Fruit fly (Drosophila melanogaster) whole organism, embryonic: ENCODE data around the gene CG42445.
A peak's percentile ranks its signal among the peaks of the same experiment; 100 is the strongest.

Source experiments
- CG10979 ChIP-seq: fragments of 200-800 bp; sonication (Bioruptor generic); optimal IDR thresholded peaks from 2 replicates; lab custom pipeline; 2018; ENCODE audit warnings: missing biosample characterization, mild to moderate bottlenecking, missing genetic modification characterization, moderate library complexity
- CG12744 ChIP-seq: fragments of 200-800 bp; sonication (Bioruptor generic); optimal IDR thresholded peaks from 2 replicates; lab custom pipeline; 2016; ENCODE audit warnings: missing biosample characterization, missing genetic modification characterization
- CG17359 ChIP-seq: fragments of 200-800 bp; sonication (Bioruptor generic); optimal IDR thresholded peaks from 3 replicates; lab custom pipeline; 2018; ENCODE audit warnings: missing biosample characterization, mild to moderate bottlenecking, missing genetic modification characterization, moderate library complexity
- CG2202 ChIP-seq: fragments of 200-800 bp; sonication (Bioruptor generic); optimal IDR thresholded peaks from 2 replicates; lab custom pipeline; 2018; ENCODE audit warnings: missing biosample characterization, mild to moderate bottlenecking, missing genetic modification characterization
- CG2678 ChIP-seq: fragments of 200-800 bp; sonication (Bioruptor generic); optimal IDR thresholded peaks from 3 replicates; lab custom pipeline; 2019; ENCODE audit warnings: missing biosample characterization, mild to moderate bottlenecking, missing genetic modification characterization, moderate library complexity
- CG30020 ChIP-seq: fragments of 200-800 bp; optimal IDR thresholded peaks from 2 replicates; lab custom pipeline; 2019; ENCODE audit warnings: missing biosample characterization, mild to moderate bottlenecking, missing genetic modification characterization, moderate library complexity
- CG31441 ChIP-seq: fragments of 200-800 bp; sonication (Bioruptor generic); IDR thresholded peaks from 2 replicates; pipeline ENCODE4 v1.3.6; 2022; ENCODE audit warnings: missing biosample characterization, missing genetic modification characterization
- CG3163 ChIP-seq: fragments of 200-800 bp; sonication (Bioruptor generic); optimal IDR thresholded peaks from 3 replicates; lab custom pipeline; 2016; ENCODE audit warnings: missing biosample characterization, missing genetic modification characterization
- CG3281 ChIP-seq: fragments of 200-800 bp; sonication (Bioruptor generic); optimal IDR thresholded peaks from 3 replicates; lab custom pipeline; 2017; ENCODE audit warnings: missing biosample characterization, mild to moderate bottlenecking, missing genetic modification characterization
- CG3995 ChIP-seq: fragments of 200-800 bp; sonication (Bioruptor generic); optimal IDR thresholded peaks from 3 replicates; lab custom pipeline; 2016; ENCODE audit warnings: missing biosample characterization, missing genetic modification characterization
- CG4404 ChIP-seq: fragments of 200-800 bp; sonication (Bioruptor generic); IDR thresholded peaks from 2 replicates; pipeline ENCODE4 v1.3.6; 2022; ENCODE audit warnings: missing biosample characterization, missing genetic modification characterization
- CG4617 ChIP-seq: fragments of 200-800 bp; sonication (Bioruptor generic); optimal IDR thresholded peaks from 3 replicates; lab custom pipeline; 2016; ENCODE audit warnings: missing biosample characterization, missing genetic modification characterization, borderline replicate concordance
- CG5953 ChIP-seq: fragments of 200-800 bp; sonication (Bioruptor generic); IDR thresholded peaks from 2 replicates; pipeline ENCODE4 v1.3.6; 2022; ENCODE audit warnings: missing biosample characterization, missing genetic modification characterization
- CG6765 ChIP-seq: fragments of 200-800 bp; sonication (Bioruptor generic); optimal IDR thresholded peaks from 3 replicates; lab custom pipeline; 2017; ENCODE audit warnings: missing biosample characterization, mild to moderate bottlenecking, missing genetic modification characterization
- CG6813 ChIP-seq: fragments of 200-800 bp; sonication (Bioruptor generic); optimal IDR thresholded peaks from 2 replicates; lab custom pipeline; 2017; ENCODE audit warnings: missing biosample characterization, missing genetic modification characterization, mild to moderate bottlenecking, moderate library complexity, missing genetic modification reagents
- CG7556 ChIP-seq: fragments of 200-800 bp; sonication (Bioruptor generic); optimal IDR thresholded peaks from 2 replicates; lab custom pipeline; 2017; ENCODE audit warnings: missing biosample characterization, mild to moderate bottlenecking, missing genetic modification characterization
- CG8924 ChIP-seq: fragments of 200-800 bp; optimal IDR thresholded peaks from 3 replicates; lab custom pipeline; 2019; ENCODE audit warnings: missing biosample characterization, mild to moderate bottlenecking, missing genetic modification characterization, moderate library complexity
- Dbx ChIP-seq: fragments of 200-800 bp; sonication (Bioruptor generic); IDR thresholded peaks from 3 replicates; pipeline ENCODE4 v1.3.6; 2022; ENCODE audit warnings: missing biosample characterization, missing genetic modification characterization
- E2f2 ChIP-seq: fragments of 200-800 bp; sonication (Bioruptor generic); IDR thresholded peaks from 2 replicates; pipeline ENCODE4 v1.3.6; 2022; ENCODE audit warnings: missing biosample characterization, missing genetic modification characterization
- Fer2 ChIP-seq: fragments of 200-800 bp; sonication (Bioruptor generic); optimal IDR thresholded peaks from 2 replicates; lab custom pipeline; 2018; ENCODE audit warnings: missing biosample characterization, mild to moderate bottlenecking, missing genetic modification characterization, moderate library complexity
- NfI ChIP-seq: fragments of 200-800 bp; sonication (Bioruptor generic); optimal IDR thresholded peaks from 3 replicates; lab custom pipeline; 2018; ENCODE audit warnings: missing biosample characterization, mild to moderate bottlenecking, missing genetic modification characterization, moderate library complexity
- Opbp ChIP-seq: fragments of 200-800 bp; sonication (Bioruptor generic); IDR thresholded peaks from 3 replicates; pipeline ENCODE4 v1.3.6; 2022; ENCODE audit warnings: missing biosample characterization, missing genetic modification characterization; ENCODE audit not compliant: partially characterized antibody
- Sox102F ChIP-seq: fragments of 200-800 bp; sonication (Bioruptor generic); optimal IDR thresholded peaks from 2 replicates; lab custom pipeline; 2018; ENCODE audit warnings: missing biosample characterization, mild to moderate bottlenecking, missing genetic modification characterization, moderate library complexity
- Xbp1 ChIP-seq: fragments of 200-800 bp; sonication (Bioruptor generic); optimal IDR thresholded peaks from 3 replicates; lab custom pipeline; 2016; ENCODE audit warnings: missing biosample characterization, mild to moderate bottlenecking, missing genetic modification characterization
- al ChIP-seq: fragments of 200-800 bp; sonication (Bioruptor generic); IDR thresholded peaks from 2 replicates; pipeline ENCODE4 v1.3.6; 2022; ENCODE audit warnings: missing biosample characterization, missing genetic modification characterization
- ara ChIP-seq: fragments of 200-800 bp; sonication (Bioruptor generic); IDR thresholded peaks from 2 replicates; pipeline ENCODE4 v1.3.6; 2022; ENCODE audit warnings: missing biosample characterization, missing genetic modification characterization
- az2 ChIP-seq: fragments of 200-800 bp; sonication (Bioruptor generic); optimal IDR thresholded peaks from 3 replicates; lab custom pipeline; 2016; ENCODE audit warnings: missing biosample characterization, missing genetic modification characterization
- bowl ChIP-seq: fragments of 200-800 bp; sonication (Bioruptor generic); IDR thresholded peaks from 2 replicates; pipeline ENCODE4 v1.3.6; 2022; ENCODE audit warnings: missing biosample characterization, missing genetic modification characterization
- crp ChIP-seq, 2 experiments: fragments of 200-800 bp; sonication (Bioruptor generic); optimal IDR thresholded peaks; 2 replicates in 1 of 2; 3 replicates in 1 of 2; lab custom pipeline; 2017; ENCODE audit warnings: missing biosample characterization in 2 of 2, missing genetic modification characterization in 2 of 2, mild to moderate bottlenecking in 1 of 2, moderate library complexity in 1 of 2
- dimm ChIP-seq: fragments of 200-800 bp; sonication (Bioruptor generic); IDR thresholded peaks from 2 replicates; pipeline ENCODE4 v1.3.6; 2022; ENCODE audit warnings: missing biosample characterization, missing genetic modification characterization
- disco-r ChIP-seq: fragments of 200-800 bp; sonication (Bioruptor generic); optimal IDR thresholded peaks from 2 replicates; lab custom pipeline; 2016; ENCODE audit warnings: missing biosample characterization, missing genetic modification characterization
- dmrt99B ChIP-seq: fragments of 200-800 bp; sonication (Bioruptor generic); optimal IDR thresholded peaks from 2 replicates; lab custom pipeline; 2018; ENCODE audit warnings: missing biosample characterization, mild to moderate bottlenecking, missing genetic modification characterization, moderate library complexity
- dysf ChIP-seq: fragments of 200-800 bp; sonication (Bioruptor generic); IDR thresholded peaks from 3 replicates; pipeline ENCODE4 v1.3.6; 2022; ENCODE audit warnings: missing biosample characterization, missing genetic modification characterization
- fru ChIP-seq: fragments of >200 bp; optimal IDR thresholded peaks from 2 replicates; lab custom pipeline; 2017
- grau ChIP-seq: fragments of 200-800 bp; optimal IDR thresholded peaks from 3 replicates; lab custom pipeline; 2019; ENCODE audit warnings: missing biosample characterization, mild to moderate bottlenecking, missing genetic modification characterization, moderate library complexity
- gro ChIP-seq: fragments of 200-800 bp; sonication (Bioruptor generic); optimal IDR thresholded peaks from 2 replicates; lab custom pipeline; 2016; ENCODE audit warnings: missing biosample characterization, missing genetic modification characterization
- ham ChIP-seq: fragments of 200-800 bp; sonication (Bioruptor generic); IDR thresholded peaks from 2 replicates; pipeline ENCODE4 v1.3.6; 2022; ENCODE audit warnings: missing biosample characterization, missing genetic modification characterization
- hb ChIP-seq: fragments of 200-800 bp; sonication (Bioruptor generic); IDR thresholded peaks from 3 replicates; pipeline ENCODE4 v1.3.6; 2022; ENCODE audit warnings: missing biosample characterization, missing genetic modification characterization; ENCODE audit not compliant: partially characterized antibody
- hth ChIP-seq: fragments of >200 bp; optimal IDR thresholded peaks from 2 replicates; lab custom pipeline; 2017; ENCODE audit warnings: inconsistent platforms
- lbe ChIP-seq: fragments of 200-800 bp; sonication (Bioruptor generic); optimal IDR thresholded peaks from 2 replicates; lab custom pipeline; 2016; ENCODE audit warnings: missing biosample characterization, mild to moderate bottlenecking, missing genetic modification characterization
- mld ChIP-seq: fragments of 200-800 bp; sonication (Bioruptor generic); IDR thresholded peaks from 3 replicates; pipeline ENCODE4 v1.3.6; 2022; ENCODE audit warnings: missing biosample characterization, missing genetic modification characterization; ENCODE audit not compliant: partially characterized antibody
- nerfin-2 ChIP-seq: fragments of 200-800 bp; sonication (Bioruptor generic); IDR thresholded peaks from 2 replicates; pipeline ENCODE4 v1.3.6; 2022; ENCODE audit warnings: missing biosample characterization, missing genetic modification characterization; ENCODE audit not compliant: partially characterized antibody
- pfk ChIP-seq: fragments of 200-800 bp; sonication (Bioruptor generic); optimal IDR thresholded peaks from 2 replicates; lab custom pipeline; 2018; ENCODE audit warnings: missing biosample characterization, mild to moderate bottlenecking, missing genetic modification characterization, moderate library complexity
- pho ChIP-seq: fragments of 200-800 bp; sonication (Bioruptor generic); optimal IDR thresholded peaks from 2 replicates; lab custom pipeline; 2016; ENCODE audit warnings: missing biosample characterization, missing genetic modification characterization
- run ChIP-seq: fragments of 200-800 bp; sonication (Bioruptor generic); optimal IDR thresholded peaks from 3 replicates; lab custom pipeline; 2018; ENCODE audit warnings: missing biosample characterization, mild to moderate bottlenecking, missing genetic modification characterization
- sisA ChIP-seq: fragments of 200-800 bp; sonication (Bioruptor generic); IDR thresholded peaks from 2 replicates; pipeline ENCODE4 v1.3.6; 2022; ENCODE audit warnings: missing biosample characterization, missing genetic modification characterization
- sqz ChIP-seq: fragments of 200-800 bp; sonication (Bioruptor generic); optimal IDR thresholded peaks from 3 replicates; lab custom pipeline; 2018; ENCODE audit warnings: missing biosample characterization, mild to moderate bottlenecking, missing genetic modification characterization
- twi ChIP-seq: fragments of 200-800 bp; optimal IDR thresholded peaks from 2 replicates; lab custom pipeline; 2019; ENCODE audit warnings: missing biosample characterization, mild to moderate bottlenecking, missing genetic modification characterization, moderate library complexity
- vvl ChIP-seq: fragments of 200-800 bp; sonication (Bioruptor generic); IDR thresholded peaks from 2 replicates; pipeline ENCODE4 v1.3.6; 2022; ENCODE audit warnings: missing biosample characterization, missing genetic modification characterization

The CG42445 gene

dm6 chr3L:8186627-8187396 is 28.1 kb upstream of the CG42445 start, which contains the start of the genes ERR and Atg18a (continued):
- TF ChIP-seq Fer2 (peak; percentile 82), hth (lab: Kevin White, UChicago) (no peak), ara (peak; percentile 70; the same call in 1 of the 2 replicates), CG4617 (GFP tag; lab: Kevin White, UChicago) (peak; percentile 74), pfk (GFP tag; lab: Kevin White, UChicago) (no peak), lbe (GFP tag; lab: Kevin White, UChicago) (peak; percentile 65), CG10979 (tag; lab: Kevin White, UChicago) (peak; percentile 68), CG3995 (peak; percentile 51), CG4404 (GFP tag; lab: Robert Waterston, UW) (peak; percentile 93), disco-r (GFP tag; lab: Kevin White, UChicago) (no peak), mld (no peak), CG5953 (GFP tag; lab: Robert Waterston, UW) (0 out of 2 replicates have a peak, but pooled peaks have one; percentile 43), run (tag; lab: Kevin White, UChicago) (no peak), dimm (GFP tag; lab: Robert Waterston, UW) (peak; percentile 54; the same call in 1 of the 2 replicates), Dbx (GFP tag; lab: Robert Waterston, UW) (peak; percentile 86), CG2678 (peak; percentile 84), CG3281 (GFP tag; lab: Kevin White, UChicago) (peak; percentile 87), CG12744 (GFP tag; lab: Kevin White, UChicago) (peak; percentile 63), CG3163 (GFP tag; lab: Kevin White, UChicago) (peak; percentile 54), CG8924 (peak; percentile 82), CG6813 (no peak), crp (GFP tag; optimal IDR thresholded peaks at IDR 0.05; lab: Kevin White, UChicago) (peak in 1 of 2 experiments; percentile 63), dmrt99B (tag; lab: Kevin White, UChicago) (no peak), E2f2 (GFP tag; lab: Robert Waterston, UW) (peak; percentile 65), dysf (GFP tag; lab: Robert Waterston, UW) (peak; percentile 90), hb (GFP tag; lab: Robert Waterston, UW) (0 out of 3 replicates have a peak, but pooled peaks have one; percentile 45), CG6765 (GFP tag; lab: Kevin White, UChicago) (no peak), vvl (GFP tag; lab: Robert Waterston, UW) (peak; percentile 85), pho (GFP tag; lab: Kevin White, UChicago) (peak; percentile 86), bowl (GFP tag; lab: Robert Waterston, UW) (no peak), sisA (GFP tag; lab: Robert Waterston, UW) (peak; percentile 91), Opbp (GFP tag; lab: Robert Waterston, UW) (peak; percentile 51; the same call in 1 of the 3 replicates), fru (lab: Kevin White, UChicago) (no peak), nerfin-2 (0 out of 2 replicates have a peak, but pooled peaks have one; percentile 26), CG7556 (GFP tag; lab: Kevin White, UChicago) (peak; percentile 75), Sox102F (GFP tag; lab: Kevin White, UChicago) (no peak), CG30020 (tag; lab: Kevin White, UChicago) (peak; percentile 83), twi (tag; lab: Kevin White, UChicago) (peak; percentile 78), gro (peak; percentile 66), Xbp1 (GFP tag; lab: Kevin White, UChicago) (peak; percentile 92), NfI (peak; percentile 87), az2 (GFP tag; lab: Kevin White, UChicago) (peak; percentile 82), CG2202 (peak; percentile 24), CG17359 (tag; lab: Kevin White, UChicago) (peak; percentile 77), CG31441 (GFP tag; lab: Robert Waterston, UW) (peak; percentile 83; the same call in 1 of the 2 replicates), sqz (no peak), al (peak; percentile 91), grau (peak; percentile 85), ham (GFP tag; lab: Robert Waterston, UW) (peak; percentile 49)
